Fruit fly (Drosophila melanogaster): ENCODE measurements around the gene Arglu1.

The Arglu1 gene

DNA sequence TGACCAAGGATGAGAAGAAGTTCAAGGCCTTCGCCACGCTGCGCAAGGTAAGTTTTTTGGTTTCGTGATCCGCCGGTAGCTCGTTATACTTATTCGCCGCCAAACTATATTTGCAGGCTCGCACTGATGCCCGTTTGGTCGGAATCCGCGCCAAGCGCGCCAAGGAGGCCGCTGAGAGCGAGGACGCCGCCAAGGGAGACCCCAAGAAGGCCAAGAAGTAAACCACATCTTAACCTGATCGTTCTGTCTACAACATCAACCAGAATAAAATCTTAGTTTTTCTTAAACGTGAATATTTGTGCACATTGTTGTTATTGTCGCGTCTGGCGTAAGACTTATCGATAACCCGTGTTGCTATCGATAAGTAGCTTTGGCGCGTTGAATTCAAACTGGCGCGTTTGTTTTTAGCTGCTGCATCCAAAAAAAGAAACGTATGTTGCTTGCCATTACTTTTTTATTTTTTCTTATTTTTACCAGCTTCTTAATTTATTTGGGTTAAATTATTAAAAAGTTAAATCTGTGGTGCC, 30.3 kb upstream of the Arglu1 start:
- TF ChIP-seq cic (GFP tag; optimal IDR thresholded peaks at IDR 0.05) (no peak), CG7101 (tag; optimal IDR thresholded peaks at IDR 0.05) (no peak), CG14711 (tag; optimal IDR thresholded peaks at IDR 0.05) (no peak), toe (GFP tag; optimal IDR thresholded peaks at IDR 0.05) (no peak), CG7045 (GFP tag; optimal IDR thresholded peaks at IDR 0.05) (no peak), bab1 (GFP tag; optimal IDR thresholded peaks at IDR 0.05) (no peak), CG12768 (GFP tag; optimal IDR thresholded peaks at IDR 0.05) (no peak), CG11617 (GFP tag; optimal IDR thresholded peaks at IDR 0.05) (no peak), Crg-1 (GFP tag; optimal IDR thresholded peaks at IDR 0.05) (no peak), CG33017 (tag; optimal IDR thresholded peaks at IDR 0.05) (no peak), pad (GFP tag; optimal IDR thresholded peaks at IDR 0.05) (no peak), Clk (GFP tag; optimal IDR thresholded peaks at IDR 0.05) (no peak), CG5204 (GFP tag; optimal IDR thresholded peaks at IDR 0.05) (no peak), CG1620 (GFP tag; optimal IDR thresholded peaks at IDR 0.05) (no peak), kay (GFP tag; ENCODE audit: borderline replicate concordance) (no peak), Mnt (GFP tag; optimal IDR thresholded peaks at IDR 0.05) (no peak)

DNA sequence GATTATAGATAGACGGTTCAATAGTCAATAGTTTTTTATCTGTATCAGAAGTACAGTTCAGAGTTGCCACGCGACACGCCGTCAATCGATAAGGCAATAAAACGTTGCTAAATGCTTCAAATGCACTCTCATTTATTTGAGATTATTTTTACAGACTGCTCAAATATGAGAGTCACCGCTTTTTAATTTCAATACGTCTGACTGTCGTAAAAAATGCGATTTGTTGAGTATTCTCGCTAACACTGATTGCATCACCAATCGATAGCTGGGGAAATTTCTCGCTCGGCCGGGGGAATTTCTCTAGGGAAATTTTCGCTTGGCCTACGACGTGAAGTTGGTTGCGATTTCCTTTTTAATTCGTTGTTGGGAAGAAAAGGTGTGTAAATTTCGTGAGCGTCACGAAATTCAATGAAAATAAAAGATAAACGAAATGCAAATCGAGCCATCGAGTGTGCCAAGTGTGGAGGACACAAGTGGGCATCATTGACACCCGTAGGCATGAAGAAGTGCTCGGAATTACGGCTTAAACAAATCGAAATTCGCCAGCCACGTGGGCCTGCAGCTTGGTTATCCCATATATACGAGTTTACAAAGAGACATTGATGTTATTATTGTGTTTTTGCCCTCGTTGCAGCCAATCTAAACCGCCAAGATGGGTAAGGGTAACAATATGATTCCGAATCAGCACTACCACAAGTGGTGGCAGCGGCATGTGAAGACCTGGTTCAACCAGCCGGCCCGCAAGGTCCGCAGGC, 29.2 kb upstream of the Arglu1 start, which contains the start of the genes Dref and RpL13:
TSS of gene Dref (minus strand) at position 247 of the 755 bp plus-strand sequence.
TSS of gene RpL13 (plus strand) at position 331 of the 755 bp plus-strand sequence.
- TF ChIP-seq CG12768 (GFP tag; optimal IDR thresholded peaks at IDR 0.05) (peak; percentile 94), Mnt (GFP tag; optimal IDR thresholded peaks at IDR 0.05) (peak; percentile 96), CG33017 (tag; optimal IDR thresholded peaks at IDR 0.05) (peak; percentile 91), CG5204 (GFP tag; optimal IDR thresholded peaks at IDR 0.05) (no peak), CG1620 (GFP tag; optimal IDR thresholded peaks at IDR 0.05) (peak; percentile 84), bab1 (GFP tag; optimal IDR thresholded peaks at IDR 0.05) (peak; percentile 94), cic (GFP tag; optimal IDR thresholded peaks at IDR 0.05) (peak; percentile 80), cnc (optimal IDR thresholded peaks at IDR 0.05) (no peak), tj (GFP tag; optimal IDR thresholded peaks at IDR 0.05) (peak; percentile 79), Clk (GFP tag; optimal IDR thresholded peaks at IDR 0.05) (peak; percentile 76), CG7101 (tag; optimal IDR thresholded peaks at IDR 0.05) (peak; percentile 95), pad (GFP tag; optimal IDR thresholded peaks at IDR 0.05) (peak; percentile 82), toe (GFP tag; optimal IDR thresholded peaks at IDR 0.05) (peak; percentile 92), CG7045 (GFP tag; optimal IDR thresholded peaks at IDR 0.05) (peak; percentile 93), kay (GFP tag; ENCODE audit: borderline replicate concordance) (no peak), ovo (GFP tag; optimal IDR thresholded peaks at IDR 0.05) (peak; percentile 92), Hr96 (GFP tag; optimal IDR thresholded peaks at IDR 0.05) (peak; percentile 96), CG14711 (tag; optimal IDR thresholded peaks at IDR 0.05) (peak; percentile 99), CG11617 (GFP tag; optimal IDR thresholded peaks at IDR 0.05) (peak; percentile 97), Crg-1 (GFP tag; optimal IDR thresholded peaks at IDR 0.05) (peak; percentile 89)

DNA sequence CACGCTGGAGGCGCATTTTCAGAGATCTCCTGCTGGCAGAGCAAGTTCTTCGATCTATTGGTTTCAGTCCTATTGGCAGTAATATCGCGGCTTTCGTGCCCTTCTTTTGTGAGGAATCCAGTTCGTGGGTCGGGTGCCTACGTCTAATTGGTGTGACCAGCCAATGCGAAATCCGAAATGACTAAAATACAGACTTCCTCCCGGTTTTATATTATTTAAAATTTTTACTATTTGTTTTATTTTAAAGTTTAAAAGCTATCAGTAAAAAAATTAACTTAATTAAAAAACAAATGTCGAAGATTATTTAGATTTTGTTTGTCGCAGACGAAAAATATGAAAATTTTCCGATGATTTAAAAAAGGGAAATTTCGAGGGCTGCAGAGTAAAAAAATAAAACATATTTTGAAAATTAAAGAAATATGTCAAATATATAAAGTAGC, 25.7 kb upstream of the Arglu1 start, which contains the start of gene CG5850:
TSS of gene CG5850 (minus strand) at position 347 of the 440 bp plus-strand sequence.
- no peak for TF ChIP-seq Hr96 (GFP tag; optimal IDR thresholded peaks at IDR 0.05)
- peak; percentile 71 for TF ChIP-seq bab1 (GFP tag; optimal IDR thresholded peaks at IDR 0.05)
- TF ChIP-seq pad (GFP tag; optimal IDR thresholded peaks at IDR 0.05) = no peak
- peak; percentile 15 for TF ChIP-seq Mnt (GFP tag; optimal IDR thresholded peaks at IDR 0.05)
- no peak for TF ChIP-seq tj (GFP tag; optimal IDR thresholded peaks at IDR 0.05)
- no peak for TF ChIP-seq CG7045 (GFP tag; optimal IDR thresholded peaks at IDR 0.05)
- no peak for TF ChIP-seq kay (GFP tag; ENCODE audit: borderline replicate concordance)
- TF ChIP-seq Clk (GFP tag; optimal IDR thresholded peaks at IDR 0.05) = no peak
- TF ChIP-seq toe (GFP tag; optimal IDR thresholded peaks at IDR 0.05) = no peak
- TF ChIP-seq CG7101 (tag; optimal IDR thresholded peaks at IDR 0.05) = peak; percentile 47
- no peak for TF ChIP-seq ovo (GFP tag; optimal IDR thresholded peaks at IDR 0.05)
- peak; percentile 22 for TF ChIP-seq CG11617 (GFP tag; optimal IDR thresholded peaks at IDR 0.05)
- no peak for TF ChIP-seq CG33017 (tag; optimal IDR thresholded peaks at IDR 0.05)
- no peak for TF ChIP-seq CG12768 (GFP tag; optimal IDR thresholded peaks at IDR 0.05)
- TF ChIP-seq CG14711 (tag; optimal IDR thresholded peaks at IDR 0.05) = peak; percentile 16
- TF ChIP-seq Crg-1 (GFP tag; optimal IDR thresholded peaks at IDR 0.05) = no peak

DNA sequence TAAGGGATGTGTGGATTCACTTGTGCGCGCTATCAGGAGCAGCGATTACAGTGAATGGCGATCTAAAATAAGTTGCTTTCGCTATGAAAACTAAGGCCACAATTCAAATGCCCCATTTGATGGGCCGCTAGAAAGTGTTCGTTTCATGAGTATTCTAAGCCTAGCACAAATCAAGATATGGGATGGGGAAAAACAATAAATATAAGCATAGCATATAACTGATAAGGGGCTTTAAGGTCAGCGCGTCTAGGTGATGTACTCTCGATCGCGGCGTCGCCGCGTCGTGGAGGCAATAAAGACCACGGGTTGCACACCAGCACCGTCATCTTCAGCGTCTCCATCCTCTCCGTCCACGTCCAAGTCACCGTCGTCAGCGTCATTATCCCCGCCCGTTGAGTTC, 22.8 kb upstream of the Arglu1 start:
- TF ChIP-seq CG33017 (tag; optimal IDR thresholded peaks at IDR 0.05) (no peak), CG12768 (GFP tag; optimal IDR thresholded peaks at IDR 0.05) (no peak)

DNA sequence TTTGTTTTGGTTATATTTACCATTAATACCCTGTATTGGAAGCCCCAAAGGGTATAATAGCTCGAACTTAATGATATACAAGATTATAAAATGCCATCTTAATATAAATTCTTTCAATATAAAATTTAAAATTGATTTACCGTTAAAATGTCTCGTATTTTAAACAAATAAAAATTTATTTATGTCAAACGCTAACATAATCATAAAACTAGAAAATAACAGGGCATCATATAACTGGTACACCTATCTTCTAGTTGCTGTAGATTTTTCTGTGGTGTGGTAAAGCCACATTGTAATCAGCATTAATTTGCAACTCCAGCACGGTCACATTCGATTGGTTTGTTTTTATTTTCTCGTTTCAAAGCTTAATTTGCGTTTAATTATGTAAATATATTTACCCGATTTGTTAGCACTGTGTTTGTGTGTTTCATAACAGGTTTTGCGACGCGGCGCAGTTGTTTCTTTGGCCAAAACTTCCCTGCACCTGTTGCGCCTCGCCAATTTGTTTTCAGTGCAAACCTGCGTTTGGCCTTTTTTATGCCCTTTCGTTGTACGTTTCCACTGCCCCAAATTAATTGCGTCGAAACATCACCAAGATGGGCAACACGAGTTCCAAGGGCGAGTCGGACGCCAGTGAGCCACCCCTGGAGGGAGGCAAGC, 19.2 kb upstream of the Arglu1 start, which contains the start of the genes CG4658 and CG5846:
TSS of gene CG4658 (plus strand) at position 140 of the 660 bp plus-strand sequence.
TSS of gene CG5846 (minus strand) at position 245 of the 660 bp plus-strand sequence.
- TF ChIP-seq pad (GFP tag; optimal IDR thresholded peaks at IDR 0.05) (peak; percentile 64), cnc (optimal IDR thresholded peaks at IDR 0.05) (no peak), kay (GFP tag; ENCODE audit: borderline replicate concordance) (no peak), CG7045 (GFP tag; optimal IDR thresholded peaks at IDR 0.05) (peak; percentile 84), Mnt (GFP tag; optimal IDR thresholded peaks at IDR 0.05) (peak; percentile 74), tj (GFP tag; optimal IDR thresholded peaks at IDR 0.05) (peak; percentile 68), CG5204 (GFP tag; optimal IDR thresholded peaks at IDR 0.05) (no peak), CG14711 (tag; optimal IDR thresholded peaks at IDR 0.05) (peak; percentile 94), CG11617 (GFP tag; optimal IDR thresholded peaks at IDR 0.05) (peak; percentile 92), CG12768 (GFP tag; optimal IDR thresholded peaks at IDR 0.05) (peak; percentile 85), ovo (GFP tag; optimal IDR thresholded peaks at IDR 0.05) (peak; percentile 65), CG33017 (tag; optimal IDR thresholded peaks at IDR 0.05) (peak; percentile 93), Hr96 (GFP tag; optimal IDR thresholded peaks at IDR 0.05) (no peak), cic (GFP tag; optimal IDR thresholded peaks at IDR 0.05) (peak; percentile 51), CG1620 (GFP tag; optimal IDR thresholded peaks at IDR 0.05) (peak; percentile 83), CG7101 (tag; optimal IDR thresholded peaks at IDR 0.05) (peak; percentile 95), bab1 (GFP tag; optimal IDR thresholded peaks at IDR 0.05) (peak; percentile 96), Clk (GFP tag; optimal IDR thresholded peaks at IDR 0.05) (peak; percentile 45), toe (GFP tag; optimal IDR thresholded peaks at IDR 0.05) (no peak), Crg-1 (GFP tag; optimal IDR thresholded peaks at IDR 0.05) (peak; percentile 73)

Measured in whole organism, adult.